Fruit fly (Drosophila melanogaster): ENCODE data around the gene cona.

The cona gene

dm6 chr3R:18389790-18390189 lies 4.2 kb downstream of the cona start, which contains the start of gene Vha100-4 (continued):
- TF ChIP-seq org-1 (GFP tag; optimal IDR thresholded peaks at IDR 0.05), result no peak
- TF ChIP-seq CG31441 (GFP tag; IDR thresholded peaks at IDR 0.05), result no peak
- TF ChIP-seq CG7963 (GFP tag; IDR thresholded peaks at IDR 0.05; ENCODE audit: partially characterized antibody), result no peak
- TF ChIP-seq Bdp1 (GFP tag; optimal IDR thresholded peaks at IDR 0.05), result no peak
- TF ChIP-seq Awh (GFP tag; IDR thresholded peaks at IDR 0.05), result 0 out of 2 replicates have a peak, but pooled peaks have one; percentile 38
- peak; percentile 93 for TF ChIP-seq lab (GFP tag; optimal IDR thresholded peaks at IDR 0.05)
- no peak for TF ChIP-seq disco-r (GFP tag; optimal IDR thresholded peaks at IDR 0.05)
- no peak for TF ChIP-seq Sry-β (GFP tag; optimal IDR thresholded peaks at IDR 0.05)
- TF ChIP-seq Dp (GFP tag; optimal IDR thresholded peaks at IDR 0.05), result no peak
- no peak for TF ChIP-seq Abd-B (GFP tag; optimal IDR thresholded peaks at IDR 0.05)
- TF ChIP-seq wdn (GFP tag; IDR thresholded peaks at IDR 0.05), result no peak
- no peak for TF ChIP-seq CG1647 (GFP tag; optimal IDR thresholded peaks at IDR 0.05)
- TF ChIP-seq CG8388 (GFP tag; optimal IDR thresholded peaks at IDR 0.05), result no peak
- TF ChIP-seq lmd (GFP tag; IDR thresholded peaks at IDR 0.05), result no peak
- no peak for TF ChIP-seq Mrtf (GFP tag; IDR thresholded peaks at IDR 0.05)
- TF ChIP-seq CG32532 (GFP tag; IDR thresholded peaks at IDR 0.05), result no peak

- TF ChIP-seq toy (GFP tag; IDR thresholded peaks at IDR 0.05) (no peak), unc-4 (GFP tag; IDR thresholded peaks at IDR 0.05; ENCODE audit: partially characterized antibody) (no peak), Dref (GFP tag; IDR thresholded peaks at IDR 0.05) (no peak), org-1 (GFP tag; optimal IDR thresholded peaks at IDR 0.05) (peak; percentile 27), kay (GFP tag; optimal IDR thresholded peaks at IDR 0.05) (no peak), CG4730 (GFP tag; IDR thresholded peaks at IDR 0.05) (no peak), Neu2 (GFP tag; optimal IDR thresholded peaks at IDR 0.05; ENCODE audit: borderline replicate concordance) (no peak), danr (GFP tag; IDR thresholded peaks at IDR 0.05) (no peak), CG4404 (GFP tag; IDR thresholded peaks at IDR 0.05) (no peak), ci (GFP tag; IDR thresholded peaks at IDR 0.05) (0 out of 3 replicates have a peak, but pooled peaks have one; percentile 47), CG34422 (GFP tag; IDR thresholded peaks at IDR 0.05) (peak; percentile 66; the same call in 2 of the 3 replicates), dpn (GFP tag; optimal IDR thresholded peaks at IDR 0.05) (peak in 1 of 2 experiments; percentile 54), aop (GFP tag; IDR thresholded peaks at IDR 0.05) (no peak), Opbp (GFP tag; IDR thresholded peaks at IDR 0.05; ENCODE audit: partially characterized antibody) (no peak), CG11456 (GFP tag; IDR thresholded peaks at IDR 0.05) (no peak), CG8765 (GFP tag; IDR thresholded peaks at IDR 0.05) (no peak; the same call in 1 of the 2 replicates), Myb (GFP tag; optimal IDR thresholded peaks at IDR 0.05) (no peak), slbo (GFP tag; IDR thresholded peaks at IDR 0.05) (peak; percentile 76), CG32767 (GFP tag; IDR thresholded peaks at IDR 0.05) (0 out of 2 replicates have a peak, but pooled peaks have one; percentile 47), Sry-δ (GFP tag; optimal IDR thresholded peaks at IDR 0.05) (no peak), CG15601 (tag; optimal IDR thresholded peaks at IDR 0.05) (no peak), run (tag; optimal IDR thresholded peaks at IDR 0.05) (peak; percentile 30), Hr39 (optimal IDR thresholded peaks at IDR 0.05) (no peak), MTF-1 (GFP tag; optimal IDR thresholded peaks at IDR 0.05; ENCODE audit: borderline replicate concordance) (no peak), lola (GFP tag; optimal IDR thresholded peaks at IDR 0.05) (peak in 1 of 3 experiments; percentile 39), wek (GFP tag; optimal IDR thresholded peaks at IDR 0.05) (no peak), sob (GFP tag; IDR thresholded peaks at IDR 0.05) (peak; percentile 45; the same call in 1 of the 2 replicates), lov (optimal IDR thresholded peaks at IDR 0.05) (no peak), lov (GFP tag; IDR thresholded peaks at IDR 0.05) (no peak), Hand (GFP tag; optimal IDR thresholded peaks at IDR 0.05) (no peak), CG32772 (GFP tag; IDR thresholded peaks at IDR 0.05) (peak; percentile 46; the same call in 1 of the 2 replicates), CG2120 (GFP tag; optimal IDR thresholded peaks at IDR 0.05) (peak; percentile 48), Ets97D (GFP tag; optimal IDR thresholded peaks at IDR 0.05) (no peak), usp (GFP tag; optimal IDR thresholded peaks at IDR 0.05) (no peak), Camta (GFP tag; optimal IDR thresholded peaks at IDR 0.05) (no peak), CG13624 (GFP tag; optimal IDR thresholded peaks at IDR 0.05) (no peak), CG2712 (tag; optimal IDR thresholded peaks at IDR 0.05) (peak; percentile 64)
Measured at dm6 chr3R:18393436-18393835, 7.8 kb downstream of the cona start.
